Fruit fly (Drosophila melanogaster): ENCODE results near the gene mRpS34.

Gene mRpS34

dm6 chr3L:16385880-16386584 lies 38.2 kb downstream of the mRpS34 start, which contains the start of the genes Agpat3 and RAF2 (continued):
- TF ChIP-seq CG9727 (GFP tag; optimal IDR thresholded peaks at IDR 0.05): peak; percentile 41
- TF ChIP-seq Lhr (GFP tag; optimal IDR thresholded peaks at IDR 0.05): peak; percentile 22
- TF ChIP-seq CG10543 (GFP tag; optimal IDR thresholded peaks at IDR 0.05): no peak
- no peak for TF ChIP-seq cas (GFP tag; IDR thresholded peaks at IDR 0.05)
- TF ChIP-seq CG10209 (GFP tag; optimal IDR thresholded peaks at IDR 0.05): peak; percentile 31
- peak; percentile 34; the same call in 1 of the 3 replicates for TF ChIP-seq ken (GFP tag; IDR thresholded peaks at IDR 0.05)
- TF ChIP-seq Spps (tag; optimal IDR thresholded peaks at IDR 0.05): no peak
- peak; percentile 10 for TF ChIP-seq gsb-n (tag; optimal IDR thresholded peaks at IDR 0.05)
- no peak for TF ChIP-seq bbx (GFP tag; IDR thresholded peaks at IDR 0.05; ENCODE audit: partially characterized antibody)
- no peak for TF ChIP-seq exex (tag; optimal IDR thresholded peaks at IDR 0.05)
- TF ChIP-seq Trl (optimal IDR thresholded peaks at IDR 0.05): no peak
- peak; percentile 20 for TF ChIP-seq Trl (GFP tag; optimal IDR thresholded peaks at IDR 0.05)
- peak; percentile 95 for TF ChIP-seq CG7745 (tag; optimal IDR thresholded peaks at IDR 0.05)
- peak; percentile 36 for TF ChIP-seq Hmr (GFP tag; optimal IDR thresholded peaks at IDR 0.05)
- peak; percentile 33 for TF ChIP-seq Oli (tag; optimal IDR thresholded peaks at IDR 0.05)
- TF ChIP-seq CG6689 (GFP tag; IDR thresholded peaks at IDR 0.05): peak; percentile 64
- TF ChIP-seq CG12769 (tag; optimal IDR thresholded peaks at IDR 0.05): no peak
- TF ChIP-seq Sox100B (GFP tag; optimal IDR thresholded peaks at IDR 0.05): peak; percentile 32
- TF ChIP-seq CG11456 (GFP tag; IDR thresholded peaks at IDR 0.05): no peak
- TF ChIP-seq Chrac-16 (GFP tag; optimal IDR thresholded peaks at IDR 0.05): peak; percentile 66
- TF ChIP-seq CG7839 (tag; optimal IDR thresholded peaks at IDR 0.05): peak; percentile 57
- peak; percentile 38 for TF ChIP-seq Aef1 (GFP tag; IDR thresholded peaks at IDR 0.05)
- peak; percentile 11; the same call in 1 of the 2 replicates for TF ChIP-seq CG4730 (GFP tag; IDR thresholded peaks at IDR 0.05)
- TF ChIP-seq CG18764 (GFP tag; optimal IDR thresholded peaks at IDR 0.05): peak; percentile 6
- TF ChIP-seq CG9797 (GFP tag; optimal IDR thresholded peaks at IDR 0.05): peak; percentile 72
- TF ChIP-seq CG32772 (GFP tag; IDR thresholded peaks at IDR 0.05): peak; percentile 65
- TF ChIP-seq Camta (GFP tag; optimal IDR thresholded peaks at IDR 0.05): peak; percentile 6
- TF ChIP-seq CG10267 (tag; optimal IDR thresholded peaks at IDR 0.05): peak; percentile 54
- TF ChIP-seq unc-4 (GFP tag; IDR thresholded peaks at IDR 0.05; ENCODE audit: partially characterized antibody): no peak
- TF ChIP-seq CG15601 (tag; optimal IDR thresholded peaks at IDR 0.05): peak; percentile 34
- peak; percentile 45 for TF ChIP-seq CG10366 (GFP tag; IDR thresholded peaks at IDR 0.05)
- TF ChIP-seq NfI (GFP tag; optimal IDR thresholded peaks at IDR 0.05): peak; percentile 43
- TF ChIP-seq Dip3 (GFP tag; optimal IDR thresholded peaks at IDR 0.05): no peak
- peak; percentile 40 for TF ChIP-seq PHDP (tag; optimal IDR thresholded peaks at IDR 0.05)
- TF ChIP-seq CG7271 (tag; optimal IDR thresholded peaks at IDR 0.05): no peak
- peak; percentile 10 for TF ChIP-seq slp2 (GFP tag; optimal IDR thresholded peaks at IDR 0.05)
- peak; percentile 50 for TF ChIP-seq CG2678 (tag; optimal IDR thresholded peaks at IDR 0.05)
- no peak for TF ChIP-seq fd64A (GFP tag; optimal IDR thresholded peaks at IDR 0.05)
- peak; percentile 30; the same call in 1 of the 2 replicates for TF ChIP-seq klu (GFP tag; IDR thresholded peaks at IDR 0.05)
- TF ChIP-seq HLH54F (GFP tag; optimal IDR thresholded peaks at IDR 0.05): no peak
- peak; percentile 13 for TF ChIP-seq Nf-YC (tag; optimal IDR thresholded peaks at IDR 0.05)
- no peak for TF ChIP-seq oc (tag; optimal IDR thresholded peaks at IDR 0.05)
- TF ChIP-seq chif (GFP tag; optimal IDR thresholded peaks at IDR 0.05): peak; percentile 21 to 28
- peak; percentile 67 for TF ChIP-seq Hr3 (GFP tag; optimal IDR thresholded peaks at IDR 0.05)
- TF ChIP-seq al (GFP tag; IDR thresholded peaks at IDR 0.05): peak; percentile 42
- no peak for TF ChIP-seq CG17802 (tag; optimal IDR thresholded peaks at IDR 0.05)
- peak; percentile 53 for TF ChIP-seq CG31441 (GFP tag; IDR thresholded peaks at IDR 0.05)
- TF ChIP-seq Xrp1 (GFP tag; IDR thresholded peaks at IDR 0.05): 0 out of 2 replicates have a peak, but pooled peaks have one; percentile 28
- no peak for TF ChIP-seq Mes4 (GFP tag; optimal IDR thresholded peaks at IDR 0.05)
